Fruit fly (Drosophila melanogaster) Kc167 (cell line): Measurements from ENCODE around the gene mRpS24.

Source experiments
- Myc ChIP-seq: fragments of >200 bp; optimal IDR thresholded peaks from 2 replicates; lab custom pipeline; 2017; ENCODE audit warnings: missing external identifiers
- h ChIP-seq: fragments of >200 bp; optimal IDR thresholded peaks from 3 replicates; lab custom pipeline; 2018; ENCODE audit warnings: missing external identifiers

dm6 chr3R:24204022-24204421 lies 40.7 kb upstream of the mRpS24 start:
- TF ChIP-seq Myc (no peak), h (lab: Kevin White, UChicago) (no peak)
